Fruit fly (Drosophila melanogaster): Measurements from ENCODE around the gene RpL9.

RpL9 gene

dm6 chr2L:11037583-11038517 lies 33.9 kb upstream of the RpL9 start (continued):
- TF ChIP-seq CG13424 (tag; optimal IDR thresholded peaks at IDR 0.05) (peak; percentile 63), tx (GFP tag; optimal IDR thresholded peaks at IDR 0.05) (peak; percentile 16), ro (GFP tag; IDR thresholded peaks at IDR 0.05) (no peak), CG12071 (GFP tag; optimal IDR thresholded peaks at IDR 0.05) (no peak), CG2678 (tag; optimal IDR thresholded peaks at IDR 0.05) (peak; percentile 60), CG8388 (GFP tag; optimal IDR thresholded peaks at IDR 0.05) (peak; percentile 72), CG12659 (GFP tag; optimal IDR thresholded peaks at IDR 0.05) (peak; percentile 34), CG4730 (GFP tag; IDR thresholded peaks at IDR 0.05) (peak; percentile 22; the same call in 1 of the 2 replicates), CG5953 (GFP tag; IDR thresholded peaks at IDR 0.05) (no peak), chinmo (GFP tag; IDR thresholded peaks at IDR 0.05; ENCODE audit: partially characterized antibody) (0 out of 4 replicates have a peak, but pooled peaks have one; percentile 9), vvl (GFP tag; IDR thresholded peaks at IDR 0.05) (peak; percentile 45; the same call in 1 of the 2 replicates), Oli (tag; optimal IDR thresholded peaks at IDR 0.05) (peak; percentile 80), Optix (GFP tag; IDR thresholded peaks at IDR 0.05) (0 out of 3 replicates have a peak, but pooled peaks have one; percentile 7), CG4707 (GFP tag; optimal IDR thresholded peaks at IDR 0.05) (no peak), sob (GFP tag; IDR thresholded peaks at IDR 0.05) (0 out of 2 replicates have a peak, but pooled peaks have one; percentile 27), twi (tag; optimal IDR thresholded peaks at IDR 0.05) (peak; percentile 49), Sox100B (GFP tag; optimal IDR thresholded peaks at IDR 0.05) (peak; percentile 52), CG6765 (GFP tag; optimal IDR thresholded peaks at IDR 0.05) (no peak), CG12104 (GFP tag; optimal IDR thresholded peaks at IDR 0.05) (peak; percentile 23), Lpt (GFP tag; optimal IDR thresholded peaks at IDR 0.05) (no peak), CG8290 (GFP tag; optimal IDR thresholded peaks at IDR 0.05) (peak; percentile 14), CG8290 (tag; optimal IDR thresholded peaks at IDR 0.05) (peak in 1 of 2 experiments; percentile 16), CG1024 (GFP tag; IDR thresholded peaks at IDR 0.05) (no peak), Ssrp (tag; optimal IDR thresholded peaks at IDR 0.05) (peak; percentile 63), gcm (GFP tag; optimal IDR thresholded peaks at IDR 0.05) (peak; percentile 49), inv (GFP tag; IDR thresholded peaks at IDR 0.05; ENCODE audit: partially characterized antibody) (no peak), CG13775 (GFP tag; optimal IDR thresholded peaks at IDR 0.05) (peak; percentile 50), exex (tag; optimal IDR thresholded peaks at IDR 0.05) (peak; percentile 46), CG3407 (GFP tag; optimal IDR thresholded peaks at IDR 0.05) (peak; percentile 8), dmrt11E (tag; optimal IDR thresholded peaks at IDR 0.05) (peak; percentile 73), grn (GFP tag; optimal IDR thresholded peaks at IDR 0.05) (peak; percentile 65), pum (GFP tag; optimal IDR thresholded peaks at IDR 0.05) (peak; percentile 28), luna (GFP tag; optimal IDR thresholded peaks at IDR 0.05) (no peak), Dad (GFP tag; optimal IDR thresholded peaks at IDR 0.05) (no peak), nom (GFP tag; optimal IDR thresholded peaks at IDR 0.05) (no peak), ash1 (GFP tag; optimal IDR thresholded peaks at IDR 0.05) (no peak), H15 (GFP tag; IDR thresholded peaks at IDR 0.05) (peak; percentile 16; the same call in 1 of the 3 replicates), Taf1 (GFP tag; IDR thresholded peaks at IDR 0.05) (no peak), dmrt99B (tag; optimal IDR thresholded peaks at IDR 0.05) (peak; percentile 50), CG5180 (GFP tag; optimal IDR thresholded peaks at IDR 0.05) (peak; percentile 84), CG11085 (GFP tag; IDR thresholded peaks at IDR 0.05) (no peak), CG17802 (tag; optimal IDR thresholded peaks at IDR 0.05) (no peak), gsb (GFP tag; IDR thresholded peaks at IDR 0.05) (no peak), wor (GFP tag; IDR thresholded peaks at IDR 0.05) (0 out of 2 replicates have a peak, but pooled peaks have one; percentile 24), Six4 (GFP tag; optimal IDR thresholded peaks at IDR 0.05) (no peak), jing (GFP tag; optimal IDR thresholded peaks at IDR 0.05) (peak; percentile 2), Pdp1 (GFP tag; optimal IDR thresholded peaks at IDR 0.05) (peak; percentile 9 to 34), her (GFP tag; optimal IDR thresholded peaks at IDR 0.05) (no peak)

Measured in whole organism, embryonic.